Worm (Caenorhabditis elegans) whole organism, midembryonic: ENCODE results near the gene Y66H1A.5.

ENCODE experiments used
- T22C8.4 ChIP-seq: fragments of 200-800 bp; sonication (Bioruptor generic); IDR thresholded peaks from 2 replicates; pipeline ENCODE4 v1.3.6; 2022; ENCODE audit warnings: missing genetic modification characterization, missing compliant biosample characterization
- cog-1 ChIP-seq: sonication (generic microtip); optimal IDR thresholded peaks from 2 replicates; lab custom pipeline; 2016; ENCODE audit warnings: missing genetic modification characterization, missing compliant biosample characterization
- flt-1 ChIP-seq: fragments of 200-800 bp; sonication (Bioruptor generic); IDR thresholded peaks from 2 replicates; pipeline ENCODE4 v1.3.6; 2022; ENCODE audit warnings: missing genetic modification characterization, missing compliant biosample characterization
- klf-2 ChIP-seq: fragments of 200-800 bp; sonication (Bioruptor generic); conservative IDR thresholded peaks from 2 replicates; pipeline ENCODE4 v1.3.6; 2022; ENCODE audit warnings: missing genetic modification reagents, missing genetic modification characterization, missing compliant biosample characterization
- med-1 ChIP-seq: sonication (generic microtip); optimal IDR thresholded peaks from 2 replicates; lab custom pipeline; 2017; ENCODE audit warnings: missing genetic modification characterization, mild to moderate bottlenecking, missing compliant biosample characterization, antibody characterized with exemption, missing genetic modification reagents; ENCODE audit not compliant: insufficient read depth
- ref-1 ChIP-seq: fragments of 200-800 bp; sonication (Bioruptor generic); conservative IDR thresholded peaks from 2 replicates; pipeline ENCODE4 v1.3.6; 2022; ENCODE audit warnings: missing genetic modification reagents, missing genetic modification characterization, missing compliant biosample characterization
- tab-1 ChIP-seq: fragments of 200-800 bp; sonication (Bioruptor generic); IDR thresholded peaks from 2 replicates; pipeline ENCODE4 v1.3.6; 2022; ENCODE audit warnings: missing genetic modification characterization, missing compliant biosample characterization
- ztf-23 ChIP-seq: fragments of 200-800 bp; sonication (Bioruptor generic); IDR thresholded peaks from 2 replicates; pipeline ENCODE4 v1.3.6; 2022; ENCODE audit warnings: missing genetic modification reagents, missing genetic modification characterization, missing compliant biosample characterization
- ztf-29 ChIP-seq: fragments of 200-800 bp; sonication (Bioruptor generic); IDR thresholded peaks from 2 replicates; pipeline ENCODE4 v1.3.6; 2022; ENCODE audit warnings: missing genetic modification reagents, missing genetic modification characterization, missing compliant biosample characterization

The Y66H1A.5 gene

ce11 chrIV:386576-386975, 42.4 kb downstream of the Y66H1A.5 start, which contains the start of gene T07A9.14:
TSS of gene T07A9.14 (plus strand) at chrIV:386699.
- TF ChIP-seq ztf-23 (GFP tag; lab: Robert Waterston, UW) (no peak), cog-1 (tag; lab: Kevin White, UChicago) (no peak), tab-1 (GFP tag; lab: Robert Waterston, UW) (no peak), ztf-29 (GFP tag; lab: Robert Waterston, UW) (no peak), med-1 (no peak), ref-1 (GFP tag; lab: Robert Waterston, UW) (no peak), flt-1 (no peak), klf-2 (GFP tag; lab: Robert Waterston, UW) (no peak), T22C8.4 (GFP tag; lab: Robert Waterston, UW) (no peak)

- TF ChIP-seq tab-1 (GFP tag; lab: Robert Waterston, UW), result peak; percentile 78; the same call in 1 of the 2 replicates
- TF ChIP-seq cog-1 (tag; lab: Kevin White, UChicago), result peak; percentile 84
- peak; percentile 86 for TF ChIP-seq flt-1
- TF ChIP-seq klf-2 (GFP tag; lab: Robert Waterston, UW), result peak; percentile 87
- TF ChIP-seq ztf-29 (GFP tag; lab: Robert Waterston, UW), result peak; percentile 85
- TF ChIP-seq ref-1 (GFP tag; lab: Robert Waterston, UW), result 0 out of 2 replicates have a peak, but pooled peaks have one; percentile 39
- TF ChIP-seq T22C8.4 (GFP tag; lab: Robert Waterston, UW), result peak; percentile 72
- TF ChIP-seq ztf-23 (GFP tag; lab: Robert Waterston, UW), result peak; percentile 93
Observed at ce11 chrIV:385150-385937, 43.6 kb downstream of the Y66H1A.5 start, which contains the start of gene rps-24. TSS of gene rps-24 (plus strand) at chrIV:385887.

- TF ChIP-seq med-1 (no peak), ztf-29 (GFP tag; lab: Robert Waterston, UW) (no peak), T22C8.4 (GFP tag; lab: Robert Waterston, UW) (no peak), klf-2 (GFP tag; lab: Robert Waterston, UW) (no peak), cog-1 (tag; lab: Kevin White, UChicago) (no peak), flt-1 (no peak), ztf-23 (GFP tag; lab: Robert Waterston, UW) (no peak), tab-1 (GFP tag; lab: Robert Waterston, UW) (no peak), ref-1 (GFP tag; lab: Robert Waterston, UW) (no peak)
Observed at ce11 chrIV:383135-383731, 45.7 kb downstream of the Y66H1A.5 start, which contains the start of gene spl-1. TSS of gene spl-1 (minus strand) at chrIV:383185.

- TF ChIP-seq flt-1 (no peak), cog-1 (tag; lab: Kevin White, UChicago) (no peak), T22C8.4 (GFP tag; lab: Robert Waterston, UW) (no peak), med-1 (no peak), ztf-29 (GFP tag; lab: Robert Waterston, UW) (no peak), ztf-23 (GFP tag; lab: Robert Waterston, UW) (no peak), klf-2 (GFP tag; lab: Robert Waterston, UW) (no peak), ref-1 (GFP tag; lab: Robert Waterston, UW) (no peak), tab-1 (GFP tag; lab: Robert Waterston, UW) (no peak)
Observed at ce11 chrIV:379605-380004, 49.3 kb downstream of the Y66H1A.5 start.

ce11 chrIV:378838-379237, 50.1 kb downstream of the Y66H1A.5 start:
- TF ChIP-seq tab-1 (GFP tag; lab: Robert Waterston, UW), result no peak
- no peak for TF ChIP-seq cog-1 (tag; lab: Kevin White, UChicago)
- TF ChIP-seq ref-1 (GFP tag; lab: Robert Waterston, UW), result no peak
- TF ChIP-seq med-1, result no peak
- no peak for TF ChIP-seq flt-1
- TF ChIP-seq ztf-29 (GFP tag; lab: Robert Waterston, UW), result no peak

- TF ChIP-seq ztf-23 (GFP tag; lab: Robert Waterston, UW), result no peak
- TF ChIP-seq med-1, result no peak
- TF ChIP-seq tab-1 (GFP tag; lab: Robert Waterston, UW), result no peak
- no peak for TF ChIP-seq T22C8.4 (GFP tag; lab: Robert Waterston, UW)
- no peak for TF ChIP-seq ztf-29 (GFP tag; lab: Robert Waterston, UW)
- TF ChIP-seq klf-2 (GFP tag; lab: Robert Waterston, UW), result no peak
- no peak for TF ChIP-seq cog-1 (tag; lab: Kevin White, UChicago)
- no peak for TF ChIP-seq ref-1 (GFP tag; lab: Robert Waterston, UW)
- no peak for TF ChIP-seq flt-1
Observed at ce11 chrIV:378367-378766, 50.6 kb downstream of the Y66H1A.5 start.
